Worm (Caenorhabditis elegans) whole organism, L2 larva: Measurements from ENCODE around the gene wago-5.

Source experiments
- C34F6.9 ChIP-seq: fragments of 150-350 bp; optimal IDR thresholded peaks from 2 replicates; lab custom pipeline; 2014; ENCODE audit warnings: missing biosample characterization, missing genetic modification characterization
- R02D3.7 ChIP-seq: fragments of 150-350 bp; optimal IDR thresholded peaks from 2 replicates; lab custom pipeline; 2014; ENCODE audit warnings: missing biosample characterization, missing genetic modification characterization
- Y55F3AM.14 ChIP-seq: fragments of 200-800 bp; sonication (Bioruptor generic); optimal IDR thresholded peaks from 2 replicates; lab custom pipeline; 2018; ENCODE audit warnings: mild to moderate bottlenecking, missing genetic modification characterization, missing compliant biosample characterization
- ZK546.5 ChIP-seq: sonication (generic microtip); optimal IDR thresholded peaks from 2 replicates; lab custom pipeline; 2017; ENCODE audit warnings: missing biosample characterization, missing genetic modification characterization
- alr-1 ChIP-seq: fragments of 150-350 bp; optimal IDR thresholded peaks from 2 replicates; lab custom pipeline; 2014; ENCODE audit warnings: missing biosample characterization, missing genetic modification characterization
- aly-2 ChIP-seq: fragments of 150-350 bp; optimal IDR thresholded peaks from 2 replicates; lab custom pipeline; 2014; ENCODE audit warnings: missing biosample characterization, missing genetic modification characterization
- ama-1 ChIP-seq: fragments of 150-350 bp; optimal IDR thresholded peaks from 2 replicates; lab custom pipeline; 2018; ENCODE audit warnings: inconsistent platforms
- blmp-1 ChIP-seq: sonication (generic microtip); optimal IDR thresholded peaks from 2 replicates; lab custom pipeline; 2017; ENCODE audit warnings: missing genetic modification characterization, mild to moderate bottlenecking, missing compliant biosample characterization, antibody characterized with exemption, moderate library complexity; ENCODE audit not compliant: insufficient read depth
- ceh-16 ChIP-seq: fragments of 150-350 bp; optimal IDR thresholded peaks from 2 replicates; lab custom pipeline; 2014; ENCODE audit warnings: missing biosample characterization, missing genetic modification characterization
- crh-2 ChIP-seq: sonication (generic microtip); optimal IDR thresholded peaks from 2 replicates; lab custom pipeline; 2017; ENCODE audit warnings: missing biosample characterization, missing genetic modification characterization
- dmd-4 ChIP-seq: sonication (generic microtip); optimal IDR thresholded peaks from 2 replicates; lab custom pipeline; 2017; ENCODE audit warnings: missing biosample characterization, missing genetic modification characterization
- egl-27 ChIP-seq: sonication (generic microtip); optimal IDR thresholded peaks from 3 replicates; lab custom pipeline; 2017; ENCODE audit warnings: missing biosample characterization, missing genetic modification reagents, missing genetic modification characterization
- elt-1 ChIP-seq: fragments of 150-350 bp; optimal IDR thresholded peaks from 2 replicates; lab custom pipeline; 2014; ENCODE audit warnings: missing biosample characterization, missing genetic modification characterization
- elt-3 ChIP-seq: sonication (generic microtip); optimal IDR thresholded peaks from 2 replicates; lab custom pipeline; 2017; ENCODE audit warnings: missing biosample characterization, missing genetic modification characterization
- fos-1 ChIP-seq: fragments of 150-350 bp; optimal IDR thresholded peaks from 2 replicates; lab custom pipeline; 2014; ENCODE audit warnings: missing biosample characterization, missing genetic modification characterization
- lin-11 ChIP-seq: fragments of 150-350 bp; sonication (generic microtip); optimal IDR thresholded peaks from 2 replicates; lab custom pipeline; 2014; ENCODE audit warnings: missing biosample characterization, missing genetic modification characterization, inconsistent platforms, mixed read lengths
- lin-13 ChIP-seq: fragments of 150-350 bp; optimal IDR thresholded peaks from 2 replicates; lab custom pipeline; 2014; ENCODE audit warnings: missing biosample characterization, missing genetic modification reagents, missing genetic modification characterization
- lin-39 ChIP-seq: fragments of 150-350 bp; optimal IDR thresholded peaks from 2 replicates; lab custom pipeline; 2014; ENCODE audit warnings: missing biosample characterization, missing genetic modification reagents, missing genetic modification characterization
- lsy-2 ChIP-seq, 2 experiments: fragments of 150-350 bp in 1 of 2; sonication (generic microtip) in 1 of 2; optimal IDR thresholded peaks; 2 replicates each; lab custom pipeline; 2014 to 2017; ENCODE audit warnings: missing biosample characterization in 2 of 2, missing genetic modification characterization in 2 of 2
- mdl-1 ChIP-seq, 2 experiments: fragments of 150-350 bp in 1 of 2; sonication (generic microtip) in 1 of 2; optimal IDR thresholded peaks; 2 replicates each; lab custom pipeline; 2017; ENCODE audit warnings: missing biosample characterization in 2 of 2, missing genetic modification characterization in 2 of 2
- nhr-11 ChIP-seq: fragments of 150-350 bp; optimal IDR thresholded peaks from 2 replicates; lab custom pipeline; 2014; ENCODE audit warnings: missing biosample characterization, missing genetic modification characterization
- nhr-12 ChIP-seq: fragments of 150-350 bp; optimal IDR thresholded peaks from 2 replicates; lab custom pipeline; 2014; ENCODE audit warnings: missing biosample characterization, missing genetic modification characterization
- nhr-129 ChIP-seq: fragments of 150-350 bp; optimal IDR thresholded peaks from 2 replicates; lab custom pipeline; 2014; ENCODE audit warnings: missing biosample characterization, missing genetic modification characterization
- nhr-21 ChIP-seq: fragments of 150-350 bp; optimal IDR thresholded peaks from 2 replicates; lab custom pipeline; 2014; ENCODE audit warnings: missing biosample characterization, missing genetic modification characterization
- nhr-23 ChIP-seq: fragments of 150-350 bp; optimal IDR thresholded peaks from 2 replicates; lab custom pipeline; 2014; ENCODE audit warnings: missing biosample characterization, missing genetic modification reagents, missing genetic modification characterization
- nhr-237 ChIP-seq: fragments of 150-350 bp; optimal IDR thresholded peaks from 2 replicates; lab custom pipeline; 2014; ENCODE audit warnings: missing biosample characterization, missing genetic modification characterization
- nhr-6 ChIP-seq: fragments of 150-350 bp; optimal IDR thresholded peaks from 2 replicates; lab custom pipeline; 2014; ENCODE audit warnings: missing biosample characterization, missing genetic modification characterization
- nhr-77 ChIP-seq: fragments of 150-350 bp; optimal IDR thresholded peaks from 2 replicates; lab custom pipeline; 2014; ENCODE audit warnings: missing biosample characterization, missing genetic modification characterization
- peb-1 ChIP-seq: fragments of 150-350 bp; optimal IDR thresholded peaks from 2 replicates; lab custom pipeline; 2014; ENCODE audit warnings: missing biosample characterization, missing genetic modification characterization
- sem-4 ChIP-seq: fragments of 150-350 bp; optimal IDR thresholded peaks from 2 replicates; lab custom pipeline; 2014; ENCODE audit warnings: missing biosample characterization, missing genetic modification reagents, missing genetic modification characterization
- skn-1 ChIP-seq: sonication (generic microtip); optimal IDR thresholded peaks from 2 replicates; lab custom pipeline; 2017; ENCODE audit warnings: missing biosample characterization, missing genetic modification characterization
- sma-3 ChIP-seq: sonication (generic microtip); optimal IDR thresholded peaks from 2 replicates; lab custom pipeline; 2016; ENCODE audit warnings: missing genetic modification reagents, missing genetic modification characterization, missing compliant biosample characterization
- sma-9 ChIP-seq, 2 experiments: fragments of 150-350 bp in 1 of 2; sonication (generic microtip) in 1 of 2; optimal IDR thresholded peaks; 2 replicates each; lab custom pipeline; 2014 to 2016; ENCODE audit warnings: missing genetic modification characterization in 2 of 2, mild to moderate bottlenecking in 1 of 2, missing biosample characterization in 1 of 2, missing compliant biosample characterization in 1 of 2, missing genetic modification reagents in 1 of 2, moderate library complexity in 1 of 2
- snpc-4 ChIP-seq: fragments of 150-350 bp; optimal IDR thresholded peaks from 2 replicates; lab custom pipeline; 2014; ENCODE audit warnings: missing biosample characterization, missing genetic modification characterization
- unc-55 ChIP-seq: fragments of 150-350 bp; sonication (generic microtip); optimal IDR thresholded peaks from 3 replicates; lab custom pipeline; 2014; ENCODE audit warnings: missing biosample characterization, missing genetic modification reagents, missing genetic modification characterization
- zag-1 ChIP-seq: fragments of 150-350 bp; optimal IDR thresholded peaks from 2 replicates; lab custom pipeline; 2014; ENCODE audit warnings: missing biosample characterization, missing genetic modification characterization
- ztf-1 ChIP-seq: fragments of 200-800 bp; sonication (Bioruptor generic); conservative IDR thresholded peaks from 2 replicates; pipeline ENCODE4 v1.3.6; 2022; ENCODE audit warnings: missing genetic modification characterization, missing compliant biosample characterization
- ztf-4 ChIP-seq: fragments of 150-350 bp; optimal IDR thresholded peaks from 2 replicates; lab custom pipeline; 2014; ENCODE audit warnings: missing biosample characterization, missing genetic modification characterization

Gene wago-5

DNA sequence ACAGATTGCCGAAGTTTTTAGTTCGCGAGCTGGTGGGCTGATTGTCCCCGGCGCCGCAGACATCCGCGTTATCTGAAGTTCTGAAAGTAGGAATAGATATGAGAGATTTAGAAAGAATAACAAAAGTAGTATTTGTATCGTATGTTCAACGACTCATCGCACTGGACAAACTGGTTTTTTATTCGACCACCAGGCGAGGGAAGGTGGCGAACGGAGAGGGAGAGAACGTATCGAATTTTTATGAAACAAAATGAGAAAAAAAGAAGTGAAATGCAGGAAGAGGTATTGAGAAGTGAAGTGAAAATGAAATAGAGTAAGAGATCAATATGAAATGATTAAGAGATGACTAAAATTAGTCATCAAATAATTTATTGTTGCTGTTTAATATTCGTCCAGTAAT lies 12.1 kb upstream of the wago-5 start, which contains the start of gene tbc-2:
tbc-2 (minus strand) TSS at position 80 of the 400 bp plus-strand sequence.
- peak; percentile 26 for TF ChIP-seq blmp-1
- TF ChIP-seq sma-3 (GFP tag; lab: Kevin White, UChicago), result peak; percentile 8
- no peak for TF ChIP-seq nhr-237 (tag; lab: Kevin White, UChicago)
- TF ChIP-seq, all 48 proteins: peak for 2

DNA sequence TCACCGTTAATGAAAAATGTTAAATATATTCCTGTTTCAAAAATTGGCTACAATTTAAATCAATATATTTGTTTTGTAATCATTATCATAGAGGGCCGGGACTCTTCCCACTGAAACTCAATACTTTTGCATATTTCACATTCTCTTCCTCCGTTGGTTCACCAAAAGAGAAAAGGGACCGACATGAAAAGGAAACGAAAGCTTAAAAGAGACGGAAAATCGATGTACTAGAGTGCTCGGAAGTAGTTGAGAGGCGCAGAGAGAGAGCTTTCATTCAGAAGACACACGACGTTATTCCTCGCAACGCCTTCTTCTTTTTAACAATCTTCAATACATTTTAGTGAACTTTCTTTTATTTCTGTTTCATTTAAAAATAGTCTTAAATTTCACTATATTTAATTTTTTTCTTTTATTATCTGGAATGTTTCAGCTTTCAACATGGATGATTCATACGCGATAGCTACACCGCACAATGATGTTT lies 5.0 kb upstream of the wago-5 start, which contains the start of gene ehs-1:
ehs-1 (plus strand) TSS at position 431 of the 481 bp plus-strand sequence.
- TF ChIP-seq lsy-2 (tag; optimal IDR thresholded peaks at IDR 0.05; lab: Kevin White, UChicago) (peak in 1 of 2 experiments; percentile 31), C34F6.9 (tag; lab: Kevin White, UChicago) (peak; percentile 24), nhr-6 (tag; lab: Kevin White, UChicago) (no peak), crh-2 (tag; lab: Kevin White, UChicago) (peak; percentile 36), unc-55 (GFP tag; lab: Kevin White, UChicago) (peak; percentile 40), ama-1 (lab: Kevin White, UChicago) (no peak), nhr-129 (peak; percentile 5)

- TF ChIP-seq lsy-2 (tag; optimal IDR thresholded peaks at IDR 0.05; lab: Kevin White, UChicago) (no peak), ztf-4 (tag; lab: Kevin White, UChicago) (no peak), sma-9 (GFP tag; optimal IDR thresholded peaks at IDR 0.05; lab: Kevin White, UChicago) (peak; percentile 12), sma-9 (tag; optimal IDR thresholded peaks at IDR 0.05; lab: Kevin White, UChicago) (no peak), skn-1 (tag; lab: Kevin White, UChicago) (no peak), nhr-77 (tag; lab: Kevin White, UChicago) (no peak), fos-1 (tag; lab: Kevin White, UChicago) (no peak), nhr-129 (no peak), sma-3 (GFP tag; lab: Kevin White, UChicago) (peak; percentile 16), alr-1 (no peak), snpc-4 (no peak), nhr-21 (tag; lab: Kevin White, UChicago) (no peak), nhr-23 (no peak), elt-3 (no peak), nhr-11 (tag; lab: Kevin White, UChicago) (no peak), lin-39 (tag; lab: Kevin White, UChicago) (no peak), nhr-12 (no peak), elt-1 (tag; lab: Kevin White, UChicago) (no peak), egl-27 (tag; lab: Kevin White, UChicago) (no peak), unc-55 (GFP tag; lab: Kevin White, UChicago) (peak; percentile 71)
Observed at ce11 chrII:5819655-5820054, 4.4 kb upstream of the wago-5 start.

DNA sequence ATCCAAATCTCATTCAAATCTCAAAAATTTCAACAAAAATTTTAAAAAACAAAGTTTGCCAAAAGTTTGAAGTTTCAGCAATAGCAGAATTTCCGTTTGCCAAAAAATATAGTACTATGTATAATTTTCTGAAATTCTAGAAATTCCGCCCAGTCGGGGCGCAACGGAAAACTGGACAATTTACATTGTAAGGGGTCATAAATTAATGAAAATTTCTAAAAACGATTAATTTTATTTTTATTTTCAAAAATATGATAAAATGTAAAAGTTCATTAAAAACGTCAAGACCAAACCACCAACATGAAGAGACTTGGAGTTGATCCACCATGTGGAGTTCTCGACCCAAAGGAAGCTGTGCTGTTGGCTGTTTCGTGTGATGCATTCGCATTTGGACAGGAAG lies 3.0 kb upstream of the wago-5 start, which contains the start of gene ZK1248.4:
ZK1248.4 (plus strand) TSS at position 301 of the 400 bp plus-strand sequence.
- TF ChIP-seq peb-1 (tag; lab: Kevin White, UChicago), result no peak
- no peak for TF ChIP-seq nhr-11 (tag; lab: Kevin White, UChicago)
- TF ChIP-seq Y55F3AM.14 (GFP tag; lab: Kevin White, UChicago), result no peak
- TF ChIP-seq ztf-1 (GFP tag; lab: Robert Waterston, UW), result no peak
- TF ChIP-seq crh-2 (tag; lab: Kevin White, UChicago), result no peak
- TF ChIP-seq elt-3, result no peak
- TF ChIP-seq elt-1 (tag; lab: Kevin White, UChicago), result no peak
- no peak for TF ChIP-seq lin-39 (tag; lab: Kevin White, UChicago)
- TF ChIP-seq nhr-77 (tag; lab: Kevin White, UChicago), result no peak
- no peak for TF ChIP-seq sem-4
- TF ChIP-seq dmd-4, result no peak

DNA sequence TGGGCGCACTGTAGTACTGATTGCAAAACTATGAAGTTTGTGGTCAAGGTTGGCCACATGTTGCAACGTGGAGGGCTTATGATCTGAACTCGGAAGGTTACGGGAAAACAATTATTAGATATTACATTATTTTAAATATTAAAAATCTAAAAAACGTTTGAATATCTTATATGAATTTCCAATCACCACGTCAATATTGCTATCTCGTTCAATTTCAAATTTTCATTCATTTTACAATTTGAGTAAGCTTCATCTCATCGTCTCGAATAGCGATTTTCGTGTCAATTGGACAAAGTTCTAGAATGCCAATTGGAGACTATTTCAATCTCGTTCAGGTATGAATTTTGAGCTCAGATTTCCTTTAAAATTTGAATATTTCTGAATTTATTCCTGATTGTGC lies 1.1 kb upstream of the wago-5 start, which contains the start of gene ZK1248.20:
ZK1248.20 (plus strand) TSS at position 301 of the 400 bp plus-strand sequence.
- TF ChIP-seq nhr-6 (tag; lab: Kevin White, UChicago) (no peak), dmd-4 (no peak), ztf-4 (tag; lab: Kevin White, UChicago) (no peak), ZK546.5 (tag; lab: Kevin White, UChicago) (no peak), nhr-12 (no peak), zag-1 (no peak), ceh-16 (no peak), skn-1 (tag; lab: Kevin White, UChicago) (no peak), lin-13 (no peak), blmp-1 (no peak), nhr-237 (tag; lab: Kevin White, UChicago) (no peak), R02D3.7 (no peak), nhr-23 (no peak), C34F6.9 (tag; lab: Kevin White, UChicago) (no peak), aly-2 (tag; lab: Kevin White, UChicago) (no peak), sem-4 (no peak), mdl-1 (tag; optimal IDR thresholded peaks at IDR 0.05; lab: Kevin White, UChicago) (no peak), lin-11 (no peak), crh-2 (tag; lab: Kevin White, UChicago) (no peak), sma-3 (GFP tag; lab: Kevin White, UChicago) (no peak)
